Worm (Caenorhabditis elegans): ENCODE results near the gene gkow-1.

gkow-1 gene

ce11 chrIV:10380626-10381025 lies 22.7 kb downstream of the gkow-1 start (continued):
- no peak for TF ChIP-seq fkh-4 (tag; optimal IDR thresholded peaks at IDR 0.05; ENCODE audit: borderline replicate concordance)
- TF ChIP-seq ces-1 (GFP tag; optimal IDR thresholded peaks at IDR 0.05), result no peak
- TF ChIP-seq lin-15B (tag; optimal IDR thresholded peaks at IDR 0.05), result no peak
- peak in 1 of 2 experiments; percentile 40 for TF ChIP-seq ztf-11 (tag; optimal IDR thresholded peaks at IDR 0.05)
- TF ChIP-seq hpl-2 (GFP tag; optimal IDR thresholded peaks at IDR 0.05), result no peak
- no peak for TF ChIP-seq hlh-17 (GFP tag; optimal IDR thresholded peaks at IDR 0.05; ENCODE audit: borderline replicate concordance)
- no peak for TF ChIP-seq sup-37 (GFP tag; optimal IDR thresholded peaks at IDR 0.05)
- TF ChIP-seq rnt-1 (tag; optimal IDR thresholded peaks at IDR 0.05), result peak; percentile 68
- peak; percentile 74 for TF ChIP-seq nhr-71 (tag; optimal IDR thresholded peaks at IDR 0.05)
- TF ChIP-seq efl-1 (optimal IDR thresholded peaks at IDR 0.05), result peak; percentile 32 to 36
- peak; percentile 41 to 94 for TF ChIP-seq efl-1 (GFP tag; optimal IDR thresholded peaks at IDR 0.05 in 1 of 2)
- TF ChIP-seq xbp-1 (tag; optimal IDR thresholded peaks at IDR 0.05), result peak; percentile 12
- TF ChIP-seq snpc-4 (tag; optimal IDR thresholded peaks at IDR 0.05), result no peak
- TF ChIP-seq ceh-82 (tag; optimal IDR thresholded peaks at IDR 0.05), result peak in 1 of 3 experiments; percentile 34
- no peak for TF ChIP-seq nhr-28 (tag; optimal IDR thresholded peaks at IDR 0.05)
- no peak for TF ChIP-seq ceh-90 (tag; optimal IDR thresholded peaks at IDR 0.05)
- TF ChIP-seq unc-98 (GFP tag; IDR thresholded peaks at IDR 0.05), result no peak
- no peak for TF ChIP-seq C34B4.2 (tag; optimal IDR thresholded peaks at IDR 0.05)
- TF ChIP-seq aha-1 (tag; optimal IDR thresholded peaks at IDR 0.05), result no peak
- TF ChIP-seq lin-35 (GFP tag; optimal IDR thresholded peaks at IDR 0.05), result peak; percentile 9 to 67
- peak; percentile 14 for TF ChIP-seq elt-2 (tag; optimal IDR thresholded peaks at IDR 0.05)
- no peak for TF ChIP-seq skn-1 (tag; optimal IDR thresholded peaks at IDR 0.05)
- TF ChIP-seq sox-4 (tag; optimal IDR thresholded peaks at IDR 0.05), result no peak
- TF ChIP-seq ceh-63 (GFP tag; optimal IDR thresholded peaks at IDR 0.05), result no peak
- peak; percentile 55 for TF ChIP-seq nhr-47 (tag; optimal IDR thresholded peaks at IDR 0.05)
- no peak for TF ChIP-seq vab-15 (tag; optimal IDR thresholded peaks at IDR 0.05)
- TF ChIP-seq egl-13 (tag; optimal IDR thresholded peaks at IDR 0.05), result peak; percentile 40
- no peak for TF ChIP-seq lin-39 (tag; optimal IDR thresholded peaks at IDR 0.05)
- TF ChIP-seq nhr-90 (tag; optimal IDR thresholded peaks at IDR 0.05; ENCODE audit: poor library complexity), result peak; percentile 47
- no peak for TF ChIP-seq grh-1 (GFP tag; IDR thresholded peaks at IDR 0.05)
- TF ChIP-seq mef-2 (tag; optimal IDR thresholded peaks at IDR 0.05), result no peak
- TF ChIP-seq ets-5 (GFP tag; IDR thresholded peaks at IDR 0.05), result no peak
- TF ChIP-seq alr-1 (tag; optimal IDR thresholded peaks at IDR 0.05; ENCODE audit: borderline replicate concordance), result no peak
- peak; percentile 61 for TF ChIP-seq snu-23 (GFP tag; optimal IDR thresholded peaks at IDR 0.05)
- no peak for TF ChIP-seq nhr-237 (tag; optimal IDR thresholded peaks at IDR 0.05)
- no peak for TF ChIP-seq sptf-1 (tag; optimal IDR thresholded peaks at IDR 0.05)
- no peak for TF ChIP-seq nhr-84 (tag; optimal IDR thresholded peaks at IDR 0.05)
- TF ChIP-seq unc-130 (tag; optimal IDR thresholded peaks at IDR 0.05), result no peak

ce11 chrIV:10381035-10381434 lies 23.1 kb downstream of the gkow-1 start:
- no peak for TF ChIP-seq efl-1 (optimal IDR thresholded peaks at IDR 0.05)
- TF ChIP-seq efl-1 (GFP tag; optimal IDR thresholded peaks at IDR 0.05 in 1 of 2), result peak in 1 of 2 experiments; percentile 81
- TF ChIP-seq fos-1 (tag; optimal IDR thresholded peaks at IDR 0.05), result no peak
- TF ChIP-seq nhr-237 (tag; optimal IDR thresholded peaks at IDR 0.05), result no peak
- TF ChIP-seq unc-30 (tag; optimal IDR thresholded peaks at IDR 0.05), result no peak
- no peak for TF ChIP-seq mep-1 (tag; optimal IDR thresholded peaks at IDR 0.05)
- TF ChIP-seq dsc-1 (tag; optimal IDR thresholded peaks at IDR 0.05), result no peak
- TF ChIP-seq ceh-90 (tag; optimal IDR thresholded peaks at IDR 0.05), result peak; percentile 14
- no peak for TF ChIP-seq snpc-4 (tag; optimal IDR thresholded peaks at IDR 0.05)
- peak; percentile 5 for TF ChIP-seq aly-2 (tag; optimal IDR thresholded peaks at IDR 0.05)
- no peak for TF ChIP-seq C16A3.4 (tag; optimal IDR thresholded peaks at IDR 0.05)
